Fruit fly (Drosophila melanogaster): ENCODE measurements around the gene CG12605.

DNA sequence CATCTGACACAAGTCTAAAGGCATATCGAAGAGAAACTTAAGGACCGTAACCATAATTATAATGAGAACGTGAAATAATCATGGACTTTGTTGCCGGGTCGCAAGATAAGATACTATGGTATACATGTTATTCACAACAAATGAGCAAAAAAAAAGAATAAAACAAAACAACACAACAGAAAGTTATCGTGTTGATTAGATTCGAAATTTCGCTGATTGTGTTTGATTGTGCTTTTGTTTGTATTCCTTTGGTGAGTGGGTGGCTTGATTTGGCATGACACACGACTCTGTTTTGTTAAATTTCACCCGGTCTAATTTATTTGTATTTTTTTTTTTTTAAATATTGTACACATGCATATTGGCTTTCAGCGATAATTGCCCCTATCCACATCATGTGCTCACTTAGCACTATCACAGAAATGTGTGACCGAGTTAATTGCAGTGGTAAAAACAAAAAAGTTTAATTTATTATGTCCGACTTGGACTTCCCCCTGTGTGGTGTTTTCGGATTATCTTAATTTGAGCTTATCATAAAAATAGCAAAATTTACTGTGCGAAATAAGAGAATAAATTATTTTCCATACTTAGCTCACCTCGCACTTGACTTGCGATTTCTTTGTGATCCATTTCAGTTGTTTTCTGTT, 40.8 kb downstream of the CG12605 start:
- TF ChIP-seq Sox102F (GFP tag; optimal IDR thresholded peaks at IDR 0.05) (no peak), Elba2 (GFP tag; optimal IDR thresholded peaks at IDR 0.05) (no peak), ase (GFP tag; IDR thresholded peaks at IDR 0.05) (no peak), sug (tag; optimal IDR thresholded peaks at IDR 0.05) (no peak), CkIIα-i1 (GFP tag; IDR thresholded peaks at IDR 0.05) (no peak), pho (GFP tag; optimal IDR thresholded peaks at IDR 0.05) (no peak), gcm2 (GFP tag; optimal IDR thresholded peaks at IDR 0.05) (no peak), CG2889 (GFP tag; IDR thresholded peaks at IDR 0.05) (no peak), chinmo (GFP tag; IDR thresholded peaks at IDR 0.05; ENCODE audit: partially characterized antibody) (no peak), D19B (GFP tag; optimal IDR thresholded peaks at IDR 0.05) (no peak), CG7963 (GFP tag; IDR thresholded peaks at IDR 0.05; ENCODE audit: partially characterized antibody) (no peak), peb (GFP tag; IDR thresholded peaks at IDR 0.05) (no peak), Hey (tag; optimal IDR thresholded peaks at IDR 0.05) (no peak), Ada2b (GFP tag; IDR thresholded peaks at IDR 0.05) (no peak)
